Fruit fly (Drosophila melanogaster) whole organism, embryonic: ENCODE measurements around the gene Rab39.

Experiments
- BEAF-32 ChIP-seq: fragments of 200-800 bp; sonication (Bioruptor generic); optimal IDR thresholded peaks from 3 replicates; lab custom pipeline; 2017; ENCODE audit warnings: missing biosample characterization, missing genetic modification characterization, mild to moderate bottlenecking, moderate library complexity, missing genetic modification reagents
- CG12236 ChIP-seq: fragments of 200-800 bp; sonication (Bioruptor generic); optimal IDR thresholded peaks from 2 replicates; lab custom pipeline; 2016; ENCODE audit warnings: missing biosample characterization, missing genetic modification characterization
- CG13123 ChIP-seq: fragments of 200-800 bp; sonication (Bioruptor generic); optimal IDR thresholded peaks from 2 replicates; lab custom pipeline; 2016; ENCODE audit warnings: missing biosample characterization, missing genetic modification characterization
- CG13287 ChIP-seq: fragments of 200-800 bp; sonication (Bioruptor generic); IDR thresholded peaks from 2 replicates; pipeline ENCODE4 v1.3.6; 2022; ENCODE audit warnings: missing biosample characterization, missing genetic modification characterization; ENCODE audit not compliant: partially characterized antibody
- CG14050 ChIP-seq: fragments of 200-800 bp; sonication (Bioruptor generic); IDR thresholded peaks from 3 replicates; pipeline ENCODE4 v1.3.6; 2022; ENCODE audit warnings: missing biosample characterization, missing genetic modification characterization
- CG17361 ChIP-seq: fragments of 200-800 bp; sonication (Bioruptor generic); IDR thresholded peaks from 3 replicates; pipeline ENCODE4 v1.3.6; 2022; ENCODE audit warnings: missing biosample characterization, missing genetic modification characterization
- CG17829 ChIP-seq: fragments of 200-800 bp; optimal IDR thresholded peaks from 2 replicates; lab custom pipeline; 2019; ENCODE audit warnings: missing biosample characterization, mild to moderate bottlenecking, missing genetic modification characterization, moderate library complexity
- CG1792 ChIP-seq: fragments of 200-800 bp; sonication (Bioruptor generic); optimal IDR thresholded peaks from 2 replicates; lab custom pipeline; 2016; ENCODE audit warnings: missing biosample characterization, missing genetic modification characterization
- CG18476 ChIP-seq: fragments of 200-800 bp; sonication (Bioruptor generic); optimal IDR thresholded peaks from 2 replicates; lab custom pipeline; 2016; ENCODE audit warnings: missing biosample characterization, mild to moderate bottlenecking, missing genetic modification characterization
- CG18619 ChIP-seq: fragments of 200-800 bp; sonication (Bioruptor generic); optimal IDR thresholded peaks from 3 replicates; lab custom pipeline; 2017; ENCODE audit warnings: missing biosample characterization, mild to moderate bottlenecking, missing genetic modification characterization
- CG3838 ChIP-seq: fragments of 200-800 bp; sonication (Bioruptor generic); optimal IDR thresholded peaks from 3 replicates; lab custom pipeline; 2016; ENCODE audit warnings: missing biosample characterization, missing genetic modification characterization
- CG43689 ChIP-seq: fragments of 200-800 bp; sonication (Bioruptor generic); IDR thresholded peaks from 2 replicates; pipeline ENCODE4 v1.3.6; 2022; ENCODE audit warnings: missing biosample characterization, missing genetic modification characterization
- CG4424 ChIP-seq: fragments of 200-800 bp; sonication (Bioruptor generic); optimal IDR thresholded peaks from 3 replicates; lab custom pipeline; 2016; ENCODE audit warnings: missing biosample characterization, missing genetic modification characterization
- CG6654 ChIP-seq: fragments of 200-800 bp; sonication (Bioruptor generic); optimal IDR thresholded peaks from 2 replicates; lab custom pipeline; 2017; ENCODE audit warnings: missing biosample characterization, mild to moderate bottlenecking, missing genetic modification characterization
- CG6689 ChIP-seq: fragments of 200-800 bp; sonication (Bioruptor generic); IDR thresholded peaks from 2 replicates; pipeline ENCODE4 v1.3.6; 2022; ENCODE audit warnings: missing biosample characterization, missing genetic modification characterization
- CG7271 ChIP-seq: fragments of 200-800 bp; sonication (Bioruptor generic); optimal IDR thresholded peaks from 2 replicates; lab custom pipeline; 2018; ENCODE audit warnings: missing biosample characterization, mild to moderate bottlenecking, missing genetic modification characterization, moderate library complexity
- CG9797 ChIP-seq: fragments of 200-800 bp; sonication (Bioruptor generic); optimal IDR thresholded peaks from 3 replicates; lab custom pipeline; 2018; ENCODE audit warnings: missing biosample characterization, mild to moderate bottlenecking, missing genetic modification characterization
- CHES-1-like ChIP-seq: fragments of 200-800 bp; sonication (Bioruptor generic); optimal IDR thresholded peaks from 2 replicates; lab custom pipeline; 2016; ENCODE audit warnings: missing biosample characterization, missing genetic modification characterization
- CoRest ChIP-seq: fragments of 200-800 bp; sonication (Bioruptor generic); optimal IDR thresholded peaks from 3 replicates; lab custom pipeline; 2018; ENCODE audit warnings: missing biosample characterization, mild to moderate bottlenecking, missing genetic modification characterization, moderate library complexity
- Dad ChIP-seq: fragments of 200-800 bp; sonication (Bioruptor generic); optimal IDR thresholded peaks from 3 replicates; lab custom pipeline; 2016; ENCODE audit warnings: missing biosample characterization, missing genetic modification characterization
- Deaf1 ChIP-seq: fragments of 200-800 bp; optimal IDR thresholded peaks from 3 replicates; lab custom pipeline; 2019; ENCODE audit warnings: missing biosample characterization, mild to moderate bottlenecking, missing genetic modification characterization, moderate library complexity
- Dek ChIP-seq: fragments of 200-800 bp; sonication (Bioruptor generic); optimal IDR thresholded peaks from 3 replicates; lab custom pipeline; 2019; ENCODE audit warnings: missing biosample characterization, mild to moderate bottlenecking, missing genetic modification characterization, moderate library complexity
- Dip3 ChIP-seq: fragments of 200-800 bp; sonication (Bioruptor generic); optimal IDR thresholded peaks from 3 replicates; lab custom pipeline; 2016; ENCODE audit warnings: missing biosample characterization, missing genetic modification characterization
- ERR ChIP-seq: fragments of 200-800 bp; sonication (Bioruptor generic); optimal IDR thresholded peaks from 2 replicates; lab custom pipeline; 2016; ENCODE audit warnings: missing biosample characterization, missing genetic modification characterization
- H15 ChIP-seq: fragments of 200-800 bp; sonication (Bioruptor generic); IDR thresholded peaks from 3 replicates; pipeline ENCODE4 v1.3.6; 2022; ENCODE audit warnings: missing biosample characterization, missing genetic modification characterization
- HLH54F ChIP-seq: fragments of 200-800 bp; sonication (Bioruptor generic); optimal IDR thresholded peaks from 3 replicates; lab custom pipeline; 2016; ENCODE audit warnings: missing biosample characterization, missing genetic modification characterization
- HmgZ ChIP-seq: fragments of 200-800 bp; sonication (Bioruptor generic); optimal IDR thresholded peaks from 2 replicates; lab custom pipeline; 2018; ENCODE audit warnings: missing biosample characterization, mild to moderate bottlenecking, missing genetic modification characterization
- Vsx1 ChIP-seq: fragments of 200-800 bp; sonication (Bioruptor generic); optimal IDR thresholded peaks from 2 replicates; lab custom pipeline; 2017; ENCODE audit warnings: missing biosample characterization, mild to moderate bottlenecking, missing genetic modification characterization, missing genetic modification reagents
- ap ChIP-seq: fragments of 200-800 bp; sonication (Bioruptor generic); IDR thresholded peaks from 2 replicates; pipeline ENCODE4 v1.3.6; 2022; ENCODE audit warnings: missing biosample characterization, missing genetic modification characterization
- bcd ChIP-seq: fragments of 200-800 bp; sonication (Bioruptor generic); optimal IDR thresholded peaks from 2 replicates; lab custom pipeline; 2017; ENCODE audit warnings: missing biosample characterization, mild to moderate bottlenecking, missing genetic modification characterization
- crc ChIP-seq: fragments of 200-800 bp; sonication (Bioruptor generic); optimal IDR thresholded peaks from 2 replicates; lab custom pipeline; 2016; ENCODE audit warnings: missing biosample characterization, missing genetic modification characterization
- fd64A ChIP-seq: fragments of 200-800 bp; sonication (Bioruptor generic); optimal IDR thresholded peaks from 3 replicates; lab custom pipeline; 2018; ENCODE audit warnings: missing biosample characterization, mild to moderate bottlenecking, missing genetic modification characterization
- fru ChIP-seq: fragments of >200 bp; optimal IDR thresholded peaks from 2 replicates; lab custom pipeline; 2017
- gsb-n ChIP-seq: fragments of 200-800 bp; sonication (Bioruptor generic); optimal IDR thresholded peaks from 3 replicates; lab custom pipeline; 2018; ENCODE audit warnings: missing biosample characterization, mild to moderate bottlenecking, missing genetic modification characterization
- ham ChIP-seq: fragments of 200-800 bp; sonication (Bioruptor generic); IDR thresholded peaks from 2 replicates; pipeline ENCODE4 v1.3.6; 2022; ENCODE audit warnings: missing biosample characterization, missing genetic modification characterization
- inv ChIP-seq: fragments of 200-800 bp; sonication (Bioruptor generic); IDR thresholded peaks from 2 replicates; pipeline ENCODE4 v1.3.6; 2022; ENCODE audit warnings: missing biosample characterization, missing genetic modification characterization; ENCODE audit not compliant: partially characterized antibody
- lmd ChIP-seq: fragments of 200-800 bp; sonication (Bioruptor generic); IDR thresholded peaks from 2 replicates; pipeline ENCODE4 v1.3.6; 2022; ENCODE audit warnings: missing biosample characterization, missing genetic modification characterization
- mld ChIP-seq: fragments of 200-800 bp; sonication (Bioruptor generic); IDR thresholded peaks from 3 replicates; pipeline ENCODE4 v1.3.6; 2022; ENCODE audit warnings: missing biosample characterization, missing genetic modification characterization; ENCODE audit not compliant: partially characterized antibody
- onecut ChIP-seq: fragments of 200-800 bp; sonication (Bioruptor generic); IDR thresholded peaks from 2 replicates; pipeline ENCODE4 v1.3.6; 2022; ENCODE audit warnings: missing biosample characterization, missing genetic modification characterization
- pros ChIP-seq: fragments of 200-800 bp; sonication (Bioruptor generic); optimal IDR thresholded peaks from 3 replicates; lab custom pipeline; 2019; ENCODE audit warnings: missing biosample characterization, mild to moderate bottlenecking, missing genetic modification characterization, moderate library complexity
- psq ChIP-seq: fragments of 200-800 bp; sonication (Bioruptor generic); optimal IDR thresholded peaks from 2 replicates; lab custom pipeline; 2017; ENCODE audit warnings: missing biosample characterization, missing genetic modification characterization
- pum ChIP-seq: fragments of 200-800 bp; sonication (Bioruptor generic); optimal IDR thresholded peaks from 2 replicates; lab custom pipeline; 2016; ENCODE audit warnings: missing biosample characterization, missing genetic modification characterization
- row ChIP-seq: fragments of 200-800 bp; sonication (Bioruptor generic); IDR thresholded peaks from 3 replicates; pipeline ENCODE4 v1.3.6; 2022; ENCODE audit warnings: missing biosample characterization, missing genetic modification characterization
- sc ChIP-seq, 3 experiments: fragments of >200 bp in 2 of 3; fragments of 200-800 bp in 1 of 3; sonication (Bioruptor generic) in 1 of 3; optimal IDR thresholded peaks; 2 replicates in 2 of 3; 3 replicates in 1 of 3; lab custom pipeline; 2017; ENCODE audit warnings: mild to moderate bottlenecking in 1 of 3, missing biosample characterization in 1 of 3, missing genetic modification characterization in 1 of 3, missing genetic modification reagents in 1 of 3
- sqz ChIP-seq: fragments of 200-800 bp; sonication (Bioruptor generic); optimal IDR thresholded peaks from 3 replicates; lab custom pipeline; 2018; ENCODE audit warnings: missing biosample characterization, mild to moderate bottlenecking, missing genetic modification characterization
- tgo ChIP-seq: fragments of 200-800 bp; sonication (Bioruptor generic); IDR thresholded peaks from 3 replicates; pipeline ENCODE4 v1.3.6; 2022; ENCODE audit warnings: missing biosample characterization, missing genetic modification characterization
- tll ChIP-seq, 2 experiments: fragments of 200-800 bp in 1 of 2; fragments of >200 bp in 1 of 2; sonication (Bioruptor generic) in 1 of 2; optimal IDR thresholded peaks; 2 replicates each; lab custom pipeline; 2017 to 2019; ENCODE audit warnings: missing biosample characterization in 2 of 2, missing genetic modification characterization in 2 of 2, mild to moderate bottlenecking in 1 of 2, moderate library complexity in 1 of 2
- vnd ChIP-seq: fragments of 200-800 bp; sonication (Bioruptor generic); IDR thresholded peaks from 3 replicates; pipeline ENCODE4 v1.3.6; 2022; ENCODE audit warnings: missing biosample characterization, missing genetic modification characterization; ENCODE audit not compliant: partially characterized antibody
- vvl ChIP-seq: fragments of 200-800 bp; sonication (Bioruptor generic); IDR thresholded peaks from 2 replicates; pipeline ENCODE4 v1.3.6; 2022; ENCODE audit warnings: missing biosample characterization, missing genetic modification characterization

Gene Rab39

dm6 chrX:7708942-7709707, 25.6 kb upstream of the Rab39 start, which contains the start of gene CHES-1-like (continued):
- TF ChIP-seq CG9797 (GFP tag; lab: Kevin White, UChicago) = peak; percentile 3
- peak; percentile 79 for TF ChIP-seq CG6654
- TF ChIP-seq ham (GFP tag; lab: Robert Waterston, UW) = no peak
- TF ChIP-seq gsb-n (tag; lab: Kevin White, UChicago) = peak; percentile 81
- TF ChIP-seq pum (GFP tag; lab: Kevin White, UChicago) = peak; percentile 91
- TF ChIP-seq CG13287 (GFP tag; lab: Robert Waterston, UW) = peak; percentile 20; the same call in 1 of the 2 replicates
- TF ChIP-seq CG18476 = peak; percentile 90
- peak; percentile 65 for TF ChIP-seq CG14050 (GFP tag; lab: Robert Waterston, UW)
- peak; percentile 21; the same call in 1 of the 2 replicates for TF ChIP-seq inv (GFP tag; lab: Robert Waterston, UW)
- peak; percentile 74 for TF ChIP-seq Dip3 (GFP tag; lab: Kevin White, UChicago)
- peak; percentile 72 for TF ChIP-seq ap (GFP tag; lab: Robert Waterston, UW)
- TF ChIP-seq BEAF-32 = peak; percentile 8
- TF ChIP-seq HLH54F (GFP tag; lab: Kevin White, UChicago) = peak; percentile 89
- TF ChIP-seq vvl = peak; percentile 83
- TF ChIP-seq lmd = peak; percentile 91
- TF ChIP-seq Deaf1 (tag; lab: Kevin White, UChicago) = peak; percentile 71
- TF ChIP-seq fd64A = peak; percentile 70
- TF ChIP-seq fru = no peak
- TF ChIP-seq psq (GFP tag; lab: Kevin White, UChicago) = peak; percentile 55
- peak; percentile 91 for TF ChIP-seq CG17829 (tag; lab: Kevin White, UChicago)
- peak; percentile 89 for TF ChIP-seq row (GFP tag; lab: Robert Waterston, UW)
- TF ChIP-seq tgo (GFP tag; lab: Robert Waterston, UW) = peak; percentile 83
- TF ChIP-seq mld (GFP tag; lab: Robert Waterston, UW) = no peak
- TF ChIP-seq HmgZ (tag; lab: Kevin White, UChicago) = peak; percentile 79
- peak; percentile 79 for TF ChIP-seq CG13123 (GFP tag; lab: Kevin White, UChicago)
- TF ChIP-seq CG6689 (GFP tag; lab: Robert Waterston, UW) = peak; percentile 86
- TF ChIP-seq CG3838 (GFP tag; lab: Kevin White, UChicago) = peak; percentile 63
- peak; percentile 99 for TF ChIP-seq CHES-1-like (GFP tag; lab: Kevin White, UChicago)
- TF ChIP-seq Dad (GFP tag; lab: Kevin White, UChicago) = peak; percentile 85
- TF ChIP-seq CG4424 (GFP tag; lab: Kevin White, UChicago) = peak; percentile 92
- no peak for TF ChIP-seq sc (optimal IDR thresholded peaks at IDR 0.05; lab: Kevin White, UChicago)
- peak; percentile 90 for TF ChIP-seq sc (GFP tag; optimal IDR thresholded peaks at IDR 0.05; lab: Kevin White, UChicago)
- TF ChIP-seq ERR = peak; percentile 82
- peak; percentile 97 for TF ChIP-seq CG17361
- peak; percentile 86 for TF ChIP-seq Dek (tag; lab: Kevin White, UChicago)
- peak; percentile 77 for TF ChIP-seq CG1792 (GFP tag; lab: Kevin White, UChicago)
- peak; percentile 75 for TF ChIP-seq sqz (GFP tag; lab: Kevin White, UChicago)
- TF ChIP-seq onecut (GFP tag; lab: Robert Waterston, UW) = peak; percentile 73
- peak; percentile 87 for TF ChIP-seq crc
- TF ChIP-seq tll (GFP tag; optimal IDR thresholded peaks at IDR 0.05; lab: Kevin White, UChicago) = no peak
- TF ChIP-seq bcd (GFP tag; lab: Kevin White, UChicago) = peak; percentile 94
- TF ChIP-seq CG18619 (GFP tag; lab: Kevin White, UChicago) = peak; percentile 92
- TF ChIP-seq pros (GFP tag; lab: Kevin White, UChicago) = peak; percentile 53
- TF ChIP-seq Vsx1 (GFP tag; lab: Kevin White, UChicago) = peak; percentile 79
- peak; percentile 89 for TF ChIP-seq CG12236
- peak; percentile 78; the same call in 2 of the 3 replicates for TF ChIP-seq H15
- TF ChIP-seq vnd = 0 out of 3 replicates have a peak, but pooled peaks have one; percentile 36
- TF ChIP-seq CG7271 = no peak
- TF ChIP-seq CoRest (tag; lab: Kevin White, UChicago) = peak; percentile 95
- TF ChIP-seq CG43689 (GFP tag; lab: Robert Waterston, UW) = no peak
